Worm (Caenorhabditis elegans) whole organism, L4 larva: ENCODE data around the gene srx-41.

Experiments
- T20F7.1 ChIP-seq: fragments of 200-800 bp; sonication (Bioruptor generic); optimal IDR thresholded peaks from 2 replicates; lab custom pipeline; 2018; ENCODE audit warnings: mild to moderate bottlenecking, missing genetic modification characterization, missing compliant biosample characterization
- Y5F2A.4 ChIP-seq: fragments of 200-800 bp; sonication (Bioruptor generic); optimal IDR thresholded peaks from 2 replicates; lab custom pipeline; 2018; ENCODE audit warnings: mild to moderate bottlenecking, missing genetic modification characterization, missing compliant biosample characterization
- Y75B8A.6 ChIP-seq: fragments of 200-800 bp; sonication (Bioruptor generic); IDR thresholded peaks from 2 replicates; pipeline ENCODE4 v1.3.6; 2022; ENCODE audit warnings: missing genetic modification reagents, missing genetic modification characterization, missing compliant biosample characterization
- aha-1 ChIP-seq: fragments of 150-350 bp; peaks from one replicate; lab custom pipeline; 2014; ENCODE audit warnings: missing biosample characterization, missing genetic modification characterization
- aly-2 ChIP-seq: sonication (generic microtip); optimal IDR thresholded peaks from 2 replicates; lab custom pipeline; 2018; ENCODE audit warnings: missing biosample characterization, missing genetic modification characterization
- arid-1 ChIP-seq: fragments of 200-800 bp; sonication (Bioruptor generic); conservative IDR thresholded peaks from 2 replicates; pipeline ENCODE4 v1.3.6; 2022; ENCODE audit warnings: missing genetic modification reagents, missing genetic modification characterization, missing compliant biosample characterization
- ceh-32 ChIP-seq: sonication (generic microtip); optimal IDR thresholded peaks from 2 replicates; lab custom pipeline; 2016; ENCODE audit warnings: mild to moderate bottlenecking, missing genetic modification characterization, missing compliant biosample characterization; ENCODE audit not compliant: poor library complexity
- ceh-82 ChIP-seq: sonication (generic microtip); optimal IDR thresholded peaks from 2 replicates; lab custom pipeline; 2017; ENCODE audit warnings: missing biosample characterization, missing genetic modification characterization
- ces-1 ChIP-seq: fragments of 150-350 bp; sonication (generic microtip); optimal IDR thresholded peaks from 4 replicates; lab custom pipeline; 2014; ENCODE audit warnings: missing biosample characterization, missing genetic modification reagents, missing genetic modification characterization
- cey-2 ChIP-seq: sonication (generic microtip); optimal IDR thresholded peaks from 3 replicates; lab custom pipeline; 2017; ENCODE audit warnings: missing genetic modification characterization, mild to moderate bottlenecking, missing compliant biosample characterization, antibody characterized with exemption, borderline replicate concordance; ENCODE audit not compliant: insufficient read depth
- daf-16 ChIP-seq, 3 experiments: sonication (generic microtip); optimal IDR thresholded peaks; 2 replicates each; lab custom pipeline; 2016 to 2017; ENCODE audit warnings: missing genetic modification characterization in 3 of 3, missing genetic modification reagents in 3 of 3, mild to moderate bottlenecking in 2 of 3, missing compliant biosample characterization in 2 of 3, missing biosample characterization in 1 of 3, moderate library complexity in 1 of 3
- daf-8 ChIP-seq: fragments of 200-800 bp; sonication (Bioruptor generic); IDR thresholded peaks from 2 replicates; pipeline ENCODE4 v1.3.6; 2022; ENCODE audit warnings: missing genetic modification characterization, missing compliant biosample characterization
- dmd-6 ChIP-seq: fragments of 200-800 bp; sonication (Bioruptor generic); IDR thresholded peaks from 2 replicates; pipeline ENCODE4 v1.3.6; 2022; ENCODE audit warnings: missing genetic modification reagents, missing genetic modification characterization, missing compliant biosample characterization
- duxl-1 ChIP-seq: sonication (generic microtip); optimal IDR thresholded peaks from 2 replicates; lab custom pipeline; 2016; ENCODE audit warnings: mild to moderate bottlenecking, missing genetic modification characterization, moderate library complexity, missing compliant biosample characterization; ENCODE audit not compliant: poor library complexity
- egl-43 ChIP-seq: fragments of 200-800 bp; sonication (Bioruptor generic); IDR thresholded peaks from 2 replicates; pipeline ENCODE4 v1.3.6; 2022; ENCODE audit warnings: missing genetic modification reagents, missing genetic modification characterization, missing compliant biosample characterization
- hif-1 ChIP-seq, 2 experiments: sonication (generic microtip); optimal IDR thresholded peaks; 2 replicates each; lab custom pipeline; 2016 to 2017; ENCODE audit warnings: missing compliant biosample characterization in 2 of 2, missing genetic modification characterization in 2 of 2, missing genetic modification reagents in 2 of 2, missing genotype in 2 of 2, mild to moderate bottlenecking in 1 of 2
- hlh-30 ChIP-seq: sonication (generic microtip); optimal IDR thresholded peaks from 2 replicates; lab custom pipeline; 2017; ENCODE audit warnings: antibody characterized with exemption, mild to moderate bottlenecking, missing genetic modification characterization, missing compliant biosample characterization; ENCODE audit not compliant: insufficient read depth
- hmg-1.1 ChIP-seq: fragments of 200-800 bp; sonication (Bioruptor generic); IDR thresholded peaks from 2 replicates; pipeline ENCODE4 v1.3.6; 2022; ENCODE audit warnings: missing genetic modification reagents, missing genetic modification characterization, missing compliant biosample characterization
- jun-1 ChIP-seq: fragments of 150-350 bp; optimal IDR thresholded peaks from 2 replicates; lab custom pipeline; 2014; ENCODE audit warnings: missing biosample characterization, missing genetic modification reagents, missing genetic modification characterization
- lin-13 ChIP-seq: fragments of 150-350 bp; optimal IDR thresholded peaks from 2 replicates; lab custom pipeline; 2014; ENCODE audit warnings: missing biosample characterization, missing genetic modification reagents, missing genetic modification characterization
- madf-9 ChIP-seq: fragments of 200-800 bp; sonication (Bioruptor generic); conservative IDR thresholded peaks from 2 replicates; pipeline ENCODE4 v1.3.6; 2022; ENCODE audit warnings: missing genetic modification reagents, missing genetic modification characterization, missing compliant biosample characterization
- mdl-1 ChIP-seq, 2 experiments: fragments of 150-350 bp in 1 of 2; sonication (generic microtip) in 1 of 2; optimal IDR thresholded peaks; 2 replicates each; lab custom pipeline; 2014 to 2017; ENCODE audit warnings: missing biosample characterization in 2 of 2, missing genetic modification characterization in 2 of 2
- mep-1 ChIP-seq: fragments of 150-350 bp; sonication (generic microtip); optimal IDR thresholded peaks from 3 replicates; lab custom pipeline; 2014; ENCODE audit warnings: missing biosample characterization, missing genetic modification characterization
- mxl-2 ChIP-seq: fragments of 200-800 bp; sonication (Bioruptor generic); conservative IDR thresholded peaks from 2 replicates; pipeline ENCODE4 v1.3.6; 2022; ENCODE audit warnings: missing genetic modification reagents, missing genetic modification characterization, missing compliant biosample characterization
- nhr-102 ChIP-seq: sonication (generic microtip); optimal IDR thresholded peaks from 2 replicates; lab custom pipeline; 2016; ENCODE audit warnings: mild to moderate bottlenecking, missing genetic modification characterization, moderate library complexity, missing compliant biosample characterization
- nhr-11 ChIP-seq: fragments of 150-350 bp; optimal IDR thresholded peaks from 2 replicates; lab custom pipeline; 2014; ENCODE audit warnings: missing biosample characterization, missing genetic modification characterization
- nhr-25 ChIP-seq: sonication (generic microtip); optimal IDR thresholded peaks from 2 replicates; lab custom pipeline; 2017; ENCODE audit warnings: missing genetic modification characterization, mild to moderate bottlenecking, missing compliant biosample characterization, antibody characterized with exemption, moderate library complexity, borderline replicate concordance; ENCODE audit not compliant: insufficient read depth
- nhr-28 ChIP-seq: fragments of 150-350 bp; optimal IDR thresholded peaks from 2 replicates; lab custom pipeline; 2014; ENCODE audit warnings: missing biosample characterization, missing genetic modification characterization
- nhr-42 ChIP-seq: fragments of 200-800 bp; sonication (Bioruptor generic); IDR thresholded peaks from 2 replicates; pipeline ENCODE4 v1.3.6; 2022; ENCODE audit warnings: missing genetic modification characterization, missing compliant biosample characterization
- nhr-48 ChIP-seq: sonication (generic microtip); optimal IDR thresholded peaks from 2 replicates; lab custom pipeline; 2016; ENCODE audit warnings: mild to moderate bottlenecking, missing genetic modification characterization, missing compliant biosample characterization
- nhr-6 ChIP-seq: fragments of 150-350 bp; optimal IDR thresholded peaks from 2 replicates; lab custom pipeline; 2014; ENCODE audit warnings: missing biosample characterization, missing genetic modification characterization
- nhr-76 ChIP-seq: fragments of 150-350 bp; optimal IDR thresholded peaks from 2 replicates; lab custom pipeline; 2014; ENCODE audit warnings: missing biosample characterization, missing genetic modification characterization
- nhr-77 ChIP-seq: fragments of 150-350 bp; optimal IDR thresholded peaks from 2 replicates; lab custom pipeline; 2014; ENCODE audit warnings: missing biosample characterization, missing genetic modification characterization
- pha-4 ChIP-seq, 2 experiments: fragments of 150-350 bp in 1 of 2; fragments of 200-800 bp in 1 of 2; sonication (Bioruptor generic) in 1 of 2; IDR thresholded peaks in 1 of 2; optimal IDR thresholded peaks in 1 of 2; 2 replicates each; pipeline versions ENCODE4 v1.3.6 to Lab custom; 2014 to 2022; ENCODE audit warnings: missing genetic modification characterization in 2 of 2, missing genetic modification reagents in 2 of 2, missing biosample characterization in 1 of 2, missing compliant biosample characterization in 1 of 2
- php-3 ChIP-seq: fragments of 200-800 bp; sonication (Bioruptor generic); IDR thresholded peaks from 2 replicates; pipeline ENCODE4 v1.3.6; 2022; ENCODE audit warnings: missing genetic modification reagents, missing genetic modification characterization, missing compliant biosample characterization
- rbr-2 ChIP-seq: sonication (generic microtip); optimal IDR thresholded peaks from 2 replicates; lab custom pipeline; 2016; ENCODE audit warnings: missing genotype, missing genetic modification characterization, missing compliant biosample characterization
- saeg-2 ChIP-seq: fragments of 200-800 bp; sonication (Bioruptor generic); IDR thresholded peaks from 2 replicates; pipeline ENCODE4 v1.3.6; 2022; ENCODE audit warnings: missing genetic modification reagents, missing genetic modification characterization, missing compliant biosample characterization
- snpc-4 ChIP-seq: fragments of 150-350 bp; optimal IDR thresholded peaks from 2 replicates; lab custom pipeline; 2014; ENCODE audit warnings: missing biosample characterization, missing genetic modification characterization
- spr-3 ChIP-seq: fragments of 200-800 bp; sonication (Bioruptor generic); optimal IDR thresholded peaks from 2 replicates; lab custom pipeline; 2018; ENCODE audit warnings: mild to moderate bottlenecking, missing genetic modification characterization, missing compliant biosample characterization
- unc-62 ChIP-seq, 3 experiments: fragments of 150-350 bp in 1 of 3; sonication (generic microtip); optimal IDR thresholded peaks in 2 of 3; peaks in 1 of 3; 1 replicate in 1 of 3; 2 replicates in 2 of 3; lab custom pipeline; 2014 to 2017; ENCODE audit warnings: missing biosample characterization in 3 of 3, missing genetic modification characterization in 3 of 3, missing genetic modification reagents in 3 of 3, missing genotype in 1 of 3
- vab-7 ChIP-seq: fragments of 200-800 bp; sonication (Bioruptor generic); IDR thresholded peaks from 2 replicates; pipeline ENCODE4 v1.3.6; 2022; ENCODE audit warnings: missing genetic modification reagents, missing genetic modification characterization, missing compliant biosample characterization
- zip-2 ChIP-seq: fragments of 150-350 bp; optimal IDR thresholded peaks from 2 replicates; lab custom pipeline; 2014; ENCODE audit warnings: missing biosample characterization, missing genetic modification characterization

Gene srx-41

DNA sequence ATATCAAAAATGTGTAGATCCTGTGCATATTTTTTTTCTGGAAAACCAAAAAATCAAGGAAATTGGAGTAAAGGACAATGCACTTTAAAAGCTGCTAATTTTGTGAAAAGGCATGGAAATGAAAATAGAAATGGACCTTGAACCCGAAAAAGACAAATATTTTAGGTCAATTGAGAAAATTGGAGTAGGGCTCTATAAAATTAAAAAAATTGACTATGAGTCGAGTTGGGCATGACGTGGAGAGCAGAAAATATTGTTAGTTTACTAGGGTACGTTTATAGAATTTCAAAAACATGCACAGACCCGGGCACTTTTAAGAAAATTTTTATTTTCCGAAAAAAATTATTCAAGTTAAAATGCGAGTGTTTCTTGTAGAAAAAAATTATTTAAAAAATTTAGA is 22.5 kb upstream of the srx-41 start, which contains the start of gene acr-23:
Gene acr-23 (minus strand): TSS at position 101 of the 400 bp plus-strand sequence.
- TF ChIP-seq unc-62 (GFP tag; optimal IDR thresholded peaks at IDR 0.05 in 1 of 2; lab: Kevin White, UChicago) (peak in 1 of 2 experiments; percentile 72), unc-62 (tag; optimal IDR thresholded peaks at IDR 0.05; lab: Kevin White, UChicago) (no peak), nhr-11 (tag; lab: Kevin White, UChicago) (no peak)

DNA sequence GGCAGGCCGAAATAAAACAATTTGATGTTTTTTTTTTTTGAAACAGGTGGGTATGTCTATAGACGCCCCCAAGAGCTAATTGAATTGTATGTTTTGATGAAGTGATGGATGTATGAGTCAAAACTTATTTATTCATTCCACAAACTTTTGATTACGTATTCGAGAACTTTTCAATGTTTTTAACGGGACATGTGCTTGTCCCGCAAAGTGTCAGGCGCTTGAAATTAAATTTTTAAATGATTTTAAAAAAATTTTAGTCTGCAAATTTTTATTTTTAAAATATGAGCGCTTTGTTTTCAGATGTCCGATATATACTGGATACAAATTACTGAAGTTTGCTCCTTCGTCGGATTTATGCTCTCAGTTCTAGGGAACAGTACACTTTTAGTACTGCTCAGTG is 12.5 kb upstream of the srx-41 start, which contains the start of gene str-114:
Gene str-114 (plus strand): TSS at position 301 of the 400 bp plus-strand sequence.
- TF ChIP-seq aha-1 (tag; lab: Kevin White, UChicago) (peak; percentile 81), ceh-32 (tag; lab: Kevin White, UChicago) (no peak)

DNA sequence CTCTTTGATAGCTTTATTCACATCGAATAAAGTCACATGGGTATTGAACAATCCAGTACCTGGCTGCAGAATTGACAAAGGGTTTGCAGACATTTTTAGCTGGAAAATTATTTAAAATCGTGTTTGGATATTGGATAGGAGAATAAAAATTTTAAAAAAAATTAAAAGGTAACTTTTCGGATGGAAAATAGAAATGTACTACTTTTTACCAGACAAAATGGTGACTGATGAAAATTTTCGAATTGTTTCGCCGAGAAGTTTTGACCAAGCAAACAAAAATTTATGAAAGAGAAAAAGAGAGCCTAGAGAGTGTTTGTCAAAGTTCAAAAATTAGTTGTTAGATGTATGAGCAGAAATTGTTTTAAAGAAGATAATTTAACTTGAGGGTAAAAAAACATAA is 10.9 kb upstream of the srx-41 start, which contains the start of gene F59B1.10:
Gene F59B1.10 (minus strand): TSS at position 101 of the 400 bp plus-strand sequence.
- no peak for TF ChIP-seq Y5F2A.4 (GFP tag; lab: Kevin White, UChicago)
- TF ChIP-seq ces-1 = no peak
- TF ChIP-seq nhr-25 (tag; lab: Kevin White, UChicago) = no peak
- TF ChIP-seq rbr-2 (tag; lab: Kevin White, UChicago) = no peak
- TF ChIP-seq pha-4 (GFP tag; IDR thresholded peaks at IDR 0.05; lab: Robert Waterston, UW) = no peak
- TF ChIP-seq pha-4 (tag; optimal IDR thresholded peaks at IDR 0.05; lab: Kevin White, UChicago) = no peak
- TF ChIP-seq daf-8 (GFP tag; lab: Robert Waterston, UW) = no peak
- no peak for TF ChIP-seq nhr-77 (tag; lab: Kevin White, UChicago)
- TF ChIP-seq Y75B8A.6 (GFP tag; lab: Robert Waterston, UW) = no peak
- no peak for TF ChIP-seq mep-1
- TF ChIP-seq egl-43 (GFP tag; lab: Robert Waterston, UW) = no peak
- no peak for TF ChIP-seq ceh-82 (tag; lab: Kevin White, UChicago)
- TF ChIP-seq mxl-2 (GFP tag; lab: Robert Waterston, UW) = no peak
- no peak for TF ChIP-seq nhr-11 (tag; lab: Kevin White, UChicago)
- no peak for TF ChIP-seq unc-62 (GFP tag; optimal IDR thresholded peaks at IDR 0.05 in 1 of 2; lab: Kevin White, UChicago)
- no peak for TF ChIP-seq unc-62 (tag; optimal IDR thresholded peaks at IDR 0.05; lab: Kevin White, UChicago)

DNA sequence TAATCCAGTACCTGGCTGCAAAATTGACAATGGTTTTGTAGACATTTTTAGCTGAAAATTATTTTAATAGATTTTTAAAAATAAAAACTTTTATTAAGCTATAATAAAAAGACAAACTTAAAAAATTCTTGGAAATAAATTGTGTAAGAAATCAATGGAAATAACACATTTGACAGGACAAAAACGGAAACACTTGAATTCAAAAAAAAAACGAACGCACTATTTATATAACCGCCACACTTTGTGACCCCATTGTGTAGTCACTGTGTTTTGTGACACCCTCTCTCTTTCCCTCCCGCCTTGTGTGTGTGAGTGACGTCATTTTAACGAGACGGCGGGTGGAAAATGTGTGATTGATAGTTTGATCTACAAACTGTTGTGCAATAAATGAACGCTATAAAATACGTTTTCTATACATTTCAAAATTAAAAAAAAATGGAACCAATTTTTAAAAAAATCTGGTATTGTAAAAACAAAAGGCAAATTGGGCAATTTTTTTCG is 7.3 kb upstream of the srx-41 start, which contains the start of gene F59B1.8:
Gene F59B1.8 (minus strand): TSS at position 51 of the 501 bp plus-strand sequence.
- no peak for TF ChIP-seq snpc-4 (tag; lab: Kevin White, UChicago)
- TF ChIP-seq nhr-42 (GFP tag; lab: Robert Waterston, UW) = 0 out of 2 replicates have a peak, but pooled peaks have one; percentile 44
- peak in 1 of 2 experiments; percentile 65 for TF ChIP-seq hif-1 (tag; optimal IDR thresholded peaks at IDR 0.05; lab: Kevin White, UChicago)
- TF ChIP-seq nhr-11 (tag; lab: Kevin White, UChicago) = no peak
- peak; percentile 36 for TF ChIP-seq nhr-6 (tag; lab: Kevin White, UChicago)
- peak; percentile 100 for TF ChIP-seq nhr-28 (tag; lab: Kevin White, UChicago)
- peak; percentile 99 for TF ChIP-seq dmd-6 (GFP tag; lab: Robert Waterston, UW)
- no peak for TF ChIP-seq jun-1 (tag; lab: Kevin White, UChicago)
- peak; percentile 97 for TF ChIP-seq nhr-102
- no peak for TF ChIP-seq madf-9 (GFP tag; lab: Robert Waterston, UW)
- peak; percentile 60 for TF ChIP-seq nhr-76
- TF ChIP-seq duxl-1 (tag; lab: Kevin White, UChicago) = peak; percentile 46
- peak; percentile 31 for TF ChIP-seq cey-2 (tag; lab: Kevin White, UChicago)
- TF ChIP-seq hmg-1.1 (GFP tag; lab: Robert Waterston, UW) = no peak
- peak; percentile 76 for TF ChIP-seq zip-2 (tag; lab: Kevin White, UChicago)
- peak in 1 of 2 experiments; percentile 48 for TF ChIP-seq daf-16 (GFP tag; optimal IDR thresholded peaks at IDR 0.05; lab: Kevin White, UChicago)
- peak; percentile 89 for TF ChIP-seq daf-16 (tag; optimal IDR thresholded peaks at IDR 0.05; lab: Kevin White, UChicago)
- TF ChIP-seq vab-7 (GFP tag; lab: Robert Waterston, UW) = no peak
- TF ChIP-seq hlh-30 (tag; lab: Kevin White, UChicago) = peak; percentile 77
- peak; percentile 92 for TF ChIP-seq php-3 (GFP tag; lab: Robert Waterston, UW)
- TF ChIP-seq lin-13 (GFP tag; lab: Kevin White, UChicago) = peak; percentile 59
- TF ChIP-seq saeg-2 (GFP tag; lab: Robert Waterston, UW) = 0 out of 2 replicates have a peak, but pooled peaks have one; percentile 13
- TF ChIP-seq aly-2 = no peak
- no peak for TF ChIP-seq spr-3
- peak; percentile 70 for TF ChIP-seq T20F7.1 (GFP tag; lab: Kevin White, UChicago)
- TF ChIP-seq mdl-1 (tag; optimal IDR thresholded peaks at IDR 0.05; lab: Kevin White, UChicago) = peak; percentile 29 to 87
- TF ChIP-seq arid-1 (GFP tag; lab: Robert Waterston, UW) = no peak
- TF ChIP-seq nhr-48 (tag; lab: Kevin White, UChicago) = peak; percentile 93
